Worm (Caenorhabditis elegans) whole organism, late embryonic: ENCODE results near the gene fbxb-62.
"Not testable (repeated sequence)": the region's sequence is repeated elsewhere in the genome, so short reads cannot be mapped to it uniquely, and the experiment has no call there.

ENCODE experiments used
- C38D4.7 ChIP-seq: fragments of 200-800 bp; sonication (Bioruptor generic); optimal IDR thresholded peaks from 2 replicates; lab custom pipeline; 2018; ENCODE audit warnings: mild to moderate bottlenecking, missing genetic modification characterization, moderate library complexity, missing compliant biosample characterization
- K02D7.2 ChIP-seq: sonication (generic microtip); optimal IDR thresholded peaks from 2 replicates; lab custom pipeline; 2017; ENCODE audit warnings: mild to moderate bottlenecking, missing genetic modification characterization, missing compliant biosample characterization
- K09A11.1 ChIP-seq: sonication (generic microtip); optimal IDR thresholded peaks from 2 replicates; lab custom pipeline; 2017; ENCODE audit warnings: antibody characterized with exemption, mild to moderate bottlenecking, missing genetic modification characterization, missing compliant biosample characterization; ENCODE audit not compliant: insufficient read depth
- T23F11.4 ChIP-seq: fragments of 200-800 bp; sonication (Bioruptor generic); optimal IDR thresholded peaks from 2 replicates; lab custom pipeline; 2018; ENCODE audit warnings: mild to moderate bottlenecking, missing genetic modification characterization, missing compliant biosample characterization
- Y22D7AL.16 ChIP-seq: sonication (generic microtip); optimal IDR thresholded peaks from 2 replicates; lab custom pipeline; 2016; ENCODE audit warnings: missing genetic modification characterization, missing compliant biosample characterization
- ama-1 ChIP-seq: fragments of 150-350 bp; optimal IDR thresholded peaks from 2 replicates; lab custom pipeline; 2014
- ceh-14 ChIP-seq: sonication (generic microtip); optimal IDR thresholded peaks from 2 replicates; lab custom pipeline; 2016; ENCODE audit warnings: missing genotype, missing genetic modification characterization, missing compliant biosample characterization
- ceh-18 ChIP-seq: sonication (generic microtip); optimal IDR thresholded peaks from 2 replicates; lab custom pipeline; 2016; ENCODE audit warnings: missing genetic modification characterization, missing compliant biosample characterization
- ceh-2 ChIP-seq: sonication (generic microtip); optimal IDR thresholded peaks from 2 replicates; lab custom pipeline; 2016; ENCODE audit warnings: missing genotype, missing genetic modification characterization, missing compliant biosample characterization
- ceh-22 ChIP-seq: sonication (generic microtip); optimal IDR thresholded peaks from 2 replicates; lab custom pipeline; 2017; ENCODE audit warnings: missing biosample characterization, missing genetic modification characterization
- ceh-24 ChIP-seq: sonication (generic microtip); optimal IDR thresholded peaks from 2 replicates; lab custom pipeline; 2016; ENCODE audit warnings: mild to moderate bottlenecking, missing genetic modification characterization, missing compliant biosample characterization
- ceh-31 ChIP-seq: sonication (generic microtip); optimal IDR thresholded peaks from 2 replicates; lab custom pipeline; 2016; ENCODE audit warnings: missing genetic modification characterization, missing compliant biosample characterization
- ceh-45 ChIP-seq: fragments of 200-800 bp; sonication (Bioruptor generic); IDR thresholded peaks from 2 replicates; pipeline ENCODE4 v1.3.6; 2022; ENCODE audit warnings: missing genetic modification reagents, missing genetic modification characterization, missing compliant biosample characterization
- che-1 ChIP-seq: sonication (generic microtip); optimal IDR thresholded peaks from 2 replicates; lab custom pipeline; 2016; ENCODE audit warnings: mild to moderate bottlenecking, missing genetic modification characterization, missing compliant biosample characterization
- elt-2 ChIP-seq: sonication (generic microtip); optimal IDR thresholded peaks from 2 replicates; lab custom pipeline; 2016; ENCODE audit warnings: missing genetic modification reagents, missing genetic modification characterization, missing compliant biosample characterization
- elt-4 ChIP-seq: sonication (generic microtip); optimal IDR thresholded peaks from 2 replicates; lab custom pipeline; 2016; ENCODE audit warnings: missing genetic modification characterization, missing compliant biosample characterization
- fkh-6 ChIP-seq: sonication (generic microtip); optimal IDR thresholded peaks from 2 replicates; lab custom pipeline; 2016; ENCODE audit warnings: missing genetic modification characterization, missing compliant biosample characterization
- gmeb-2 ChIP-seq: sonication (generic microtip); optimal IDR thresholded peaks from 2 replicates; lab custom pipeline; 2016; ENCODE audit warnings: missing genetic modification characterization, inconsistent platforms, missing compliant biosample characterization
- hlh-30 ChIP-seq: sonication (generic microtip); optimal IDR thresholded peaks from 2 replicates; lab custom pipeline; 2017; ENCODE audit warnings: antibody characterized with exemption, missing genetic modification characterization, missing compliant biosample characterization; ENCODE audit not compliant: insufficient read depth
- hlh-8 ChIP-seq: sonication (generic microtip); optimal IDR thresholded peaks from 2 replicates; lab custom pipeline; 2016; ENCODE audit warnings: missing genotype, missing genetic modification characterization, missing compliant biosample characterization
- lim-6 ChIP-seq: sonication (generic microtip); optimal IDR thresholded peaks from 2 replicates; lab custom pipeline; 2016; ENCODE audit warnings: missing genetic modification characterization, missing compliant biosample characterization
- mec-3 ChIP-seq: sonication (generic microtip); optimal IDR thresholded peaks from 2 replicates; lab custom pipeline; 2016; ENCODE audit warnings: borderline replicate concordance, missing genetic modification characterization, missing compliant biosample characterization
- nhr-232 ChIP-seq: sonication (generic microtip); optimal IDR thresholded peaks from 2 replicates; lab custom pipeline; 2016; ENCODE audit warnings: missing genetic modification characterization, missing compliant biosample characterization
- odd-2 ChIP-seq: sonication (generic microtip); optimal IDR thresholded peaks from 2 replicates; lab custom pipeline; 2017; ENCODE audit warnings: antibody characterized with exemption, mild to moderate bottlenecking, missing genetic modification characterization, missing compliant biosample characterization
- pax-1 ChIP-seq: fragments of 150-350 bp; optimal IDR thresholded peaks from 2 replicates; lab custom pipeline; 2014; ENCODE audit warnings: missing biosample characterization, missing genetic modification characterization
- pha-4 ChIP-seq: fragments of 150-350 bp; optimal IDR thresholded peaks from 2 replicates; lab custom pipeline; 2018; ENCODE audit warnings: missing biosample characterization, missing genetic modification reagents, missing genetic modification characterization
- pqm-1 ChIP-seq: sonication (generic microtip); optimal IDR thresholded peaks from 2 replicates; lab custom pipeline; 2016; ENCODE audit warnings: missing genetic modification characterization, missing compliant biosample characterization
- rnt-1 ChIP-seq: sonication (generic microtip); optimal IDR thresholded peaks from 2 replicates; lab custom pipeline; 2016; ENCODE audit warnings: missing genetic modification characterization, missing compliant biosample characterization
- sdc-2 ChIP-seq: sonication (generic microtip); optimal IDR thresholded peaks from 2 replicates; lab custom pipeline; 2016; ENCODE audit warnings: missing genotype, missing genetic modification characterization, missing compliant biosample characterization
- sox-2 ChIP-seq: fragments of 200-800 bp; sonication (Bioruptor generic); IDR thresholded peaks from 2 replicates; pipeline ENCODE4 v1.3.6; 2022; ENCODE audit warnings: missing genetic modification reagents, missing genetic modification characterization, missing compliant biosample characterization
- tbx-7 ChIP-seq: sonication (generic microtip); optimal IDR thresholded peaks from 2 replicates; lab custom pipeline; 2016; ENCODE audit warnings: missing genotype, missing genetic modification characterization, missing compliant biosample characterization
- ttx-3 ChIP-seq: sonication (generic microtip); optimal IDR thresholded peaks from 2 replicates; lab custom pipeline; 2016; ENCODE audit warnings: missing genetic modification reagents, missing genetic modification characterization, missing compliant biosample characterization
- unc-3 ChIP-seq, 2 experiments: fragments of 200-800 bp in 1 of 2; sonication (Bioruptor generic) in 1 of 2; sonication (generic microtip) in 1 of 2; conservative IDR thresholded peaks in 1 of 2; optimal IDR thresholded peaks in 1 of 2; 2 replicates each; pipeline versions ENCODE4 v1.3.6 to Lab custom; 2016 to 2022; ENCODE audit warnings: missing compliant biosample characterization in 2 of 2, missing genetic modification characterization in 2 of 2, missing genetic modification reagents in 1 of 2
- unc-42 ChIP-seq: sonication (generic microtip); optimal IDR thresholded peaks from 2 replicates; lab custom pipeline; 2016; ENCODE audit warnings: missing genotype, missing genetic modification characterization, missing compliant biosample characterization
- unc-55 ChIP-seq: sonication (generic microtip); optimal IDR thresholded peaks from 2 replicates; lab custom pipeline; 2017; ENCODE audit warnings: missing biosample characterization, missing genetic modification reagents, missing genetic modification characterization
- zip-5 ChIP-seq: sonication (generic microtip); optimal IDR thresholded peaks from 2 replicates; lab custom pipeline; 2016; ENCODE audit warnings: missing genetic modification characterization, missing compliant biosample characterization

Gene fbxb-62

ce11 chrV:19320385-19320784 is 18.6 kb upstream of the fbxb-62 start, which contains the start of gene sdz-6:
Gene sdz-6, plus strand, starts transcription at chrV:19320613.
- TF ChIP-seq lim-6 (no peak), pax-1 (tag; lab: Kevin White, UChicago) (no peak), fkh-6 (no peak), ama-1 (no peak), elt-2 (tag; lab: Kevin White, UChicago) (no peak), tbx-7 (tag; lab: Kevin White, UChicago) (no peak), K02D7.2 (tag; lab: Kevin White, UChicago) (no peak), hlh-30 (no peak), pqm-1 (tag; lab: Kevin White, UChicago) (no peak), hlh-8 (no peak), nhr-232 (tag; lab: Kevin White, UChicago) (no peak), K09A11.1 (tag; lab: Kevin White, UChicago) (no peak), ceh-2 (no peak), ceh-14 (tag; lab: Kevin White, UChicago) (no peak)

- TF ChIP-seq elt-2 (tag; lab: Kevin White, UChicago) (no peak), ceh-18 (tag; lab: Kevin White, UChicago) (no peak), sdc-2 (tag; lab: Kevin White, UChicago) (no peak), unc-55 (GFP tag; lab: Kevin White, UChicago) (no peak), zip-5 (no peak), Y22D7AL.16 (tag; lab: Kevin White, UChicago) (no peak), tbx-7 (tag; lab: Kevin White, UChicago) (no peak), elt-4 (no peak), odd-2 (tag; lab: Kevin White, UChicago) (no peak)
Measured at ce11 chrV:19319460-19319995, 17.7 kb upstream of the fbxb-62 start, which contains the start of gene C43D7.7. Gene C43D7.7, minus strand, starts transcription at chrV:19319510.

DNA sequence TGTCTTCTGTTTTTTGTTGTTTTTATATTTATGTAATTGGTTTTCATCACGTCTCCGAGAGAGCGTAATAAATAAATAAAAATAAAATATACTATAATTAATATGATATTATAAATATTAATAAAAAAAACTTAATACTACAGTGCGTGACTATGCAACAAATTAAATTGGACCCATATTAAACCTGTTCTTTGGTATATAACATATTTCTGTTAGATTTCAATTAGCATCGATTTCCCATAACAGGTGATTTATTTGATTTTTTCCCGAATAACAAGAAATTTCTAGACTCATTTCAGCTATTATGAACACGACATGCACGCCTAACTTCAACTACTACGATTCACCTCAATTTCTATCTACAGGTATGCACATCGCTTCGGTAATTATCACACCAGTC is 15.2 kb upstream of the fbxb-62 start, which contains the start of gene srh-208:
Gene srh-208, plus strand, starts transcription at position 301 of the 400 bp plus-strand sequence.
- TF ChIP-seq C38D4.7 (GFP tag; lab: Kevin White, UChicago); hlh-8; unc-3 (GFP tag; conservative IDR thresholded peaks at IDR 0.05; lab: Robert Waterston, UW); unc-3 (tag; optimal IDR thresholded peaks at IDR 0.05; lab: Kevin White, UChicago): not testable (repeated sequence)

DNA sequence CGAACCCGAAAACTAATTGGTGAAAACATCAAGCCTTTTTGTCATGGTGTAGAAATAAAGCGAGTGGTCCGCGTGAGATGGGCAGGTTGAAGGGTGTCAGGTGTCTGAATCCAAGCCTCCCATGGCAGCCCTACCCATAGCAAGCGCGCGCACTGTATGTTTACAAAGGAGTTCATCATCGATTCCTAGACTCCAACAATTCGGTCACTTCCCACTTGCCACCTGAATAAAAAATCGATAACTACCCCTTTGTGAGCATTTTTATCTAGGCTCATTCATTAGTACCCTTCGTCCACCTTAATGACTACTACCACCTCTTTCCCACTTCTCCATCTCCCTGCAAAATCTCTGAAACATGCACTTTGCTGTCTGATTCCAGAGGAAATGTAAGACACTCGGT is 11.1 kb upstream of the fbxb-62 start, which contains the start of gene fbxb-64:
Gene fbxb-64, plus strand, starts transcription at position 301 of the 400 bp plus-strand sequence.
- TF ChIP-seq T23F11.4 (GFP tag; lab: Kevin White, UChicago) (no peak), ceh-22 (no peak), ceh-45 (GFP tag; lab: Robert Waterston, UW) (no peak), mec-3 (tag; lab: Kevin White, UChicago) (no peak), rnt-1 (tag; lab: Kevin White, UChicago) (no peak), ceh-18 (tag; lab: Kevin White, UChicago) (no peak), gmeb-2 (tag; lab: Kevin White, UChicago) (no peak), pha-4 (tag; lab: Kevin White, UChicago) (no peak), unc-42 (tag; lab: Kevin White, UChicago) (no peak), sox-2 (GFP tag; lab: Robert Waterston, UW) (no peak), che-1 (tag; lab: Kevin White, UChicago) (no peak), ceh-24 (tag; lab: Kevin White, UChicago) (no peak), ttx-3 (no peak), lim-6 (no peak), ceh-31 (no peak), ceh-14 (tag; lab: Kevin White, UChicago) (no peak), elt-2 (tag; lab: Kevin White, UChicago) (no peak)
